Worm (Caenorhabditis elegans) whole organism, L1 larva: ENCODE results near the gene Y17D7C.6.

Experiments used
- egl-13 ChIP-seq: sonication (generic microtip); optimal IDR thresholded peaks from 2 replicates; lab custom pipeline; 2016; ENCODE audit warnings: missing genotype, missing genetic modification reagents, missing genetic modification characterization, missing compliant biosample characterization
- egl-27 ChIP-seq, 2 experiments: fragments of 150-350 bp in 1 of 2; sonication (generic microtip); optimal IDR thresholded peaks; 3 replicates each; lab custom pipeline; 2017 to 2018; ENCODE audit warnings: missing biosample characterization in 2 of 2, missing genetic modification characterization in 2 of 2, missing genetic modification reagents in 2 of 2
- ets-5 ChIP-seq: fragments of 200-800 bp; sonication (Bioruptor generic); IDR thresholded peaks from 2 replicates; pipeline ENCODE4 v1.3.6; 2022; ENCODE audit warnings: missing genetic modification characterization, missing compliant biosample characterization
- fkh-10 ChIP-seq: sonication (generic microtip); optimal IDR thresholded peaks from 2 replicates; lab custom pipeline; 2017; ENCODE audit warnings: missing biosample characterization, missing genetic modification reagents, missing genetic modification characterization
- lin-13 ChIP-seq: fragments of 150-350 bp; optimal IDR thresholded peaks from 2 replicates; lab custom pipeline; 2014; ENCODE audit warnings: missing biosample characterization, missing genetic modification reagents, missing genetic modification characterization
- lin-39 ChIP-seq: fragments of 150-350 bp; optimal IDR thresholded peaks from 2 replicates; lab custom pipeline; 2014; ENCODE audit warnings: missing biosample characterization, missing genetic modification reagents, missing genetic modification characterization
- nhr-90 ChIP-seq: sonication (generic microtip); optimal IDR thresholded peaks from 2 replicates; lab custom pipeline; 2016; ENCODE audit warnings: mild to moderate bottlenecking, missing genetic modification characterization, missing compliant biosample characterization; ENCODE audit not compliant: poor library complexity
- swsn-7 ChIP-seq: sonication (generic microtip); optimal IDR thresholded peaks from 2 replicates; lab custom pipeline; 2016; ENCODE audit warnings: missing genetic modification characterization, missing compliant biosample characterization
- unc-130 ChIP-seq: fragments of 150-350 bp; optimal IDR thresholded peaks from 2 replicates; lab custom pipeline; 2017; ENCODE audit warnings: missing biosample characterization, missing genetic modification characterization, inconsistent platforms
- zag-1 ChIP-seq: fragments of 150-350 bp; optimal IDR thresholded peaks from 2 replicates; lab custom pipeline; 2014; ENCODE audit warnings: missing biosample characterization, missing genetic modification characterization
- ztf-11 ChIP-seq, 2 experiments: sonication (generic microtip); optimal IDR thresholded peaks; 2 replicates each; lab custom pipeline; 2016 to 2017; ENCODE audit warnings: missing genetic modification characterization in 2 of 2, missing biosample characterization in 1 of 2, missing compliant biosample characterization in 1 of 2
- ztf-4 ChIP-seq: fragments of 150-350 bp; optimal IDR thresholded peaks from 2 replicates; lab custom pipeline; 2014; ENCODE audit warnings: missing biosample characterization, missing genetic modification characterization

DNA sequence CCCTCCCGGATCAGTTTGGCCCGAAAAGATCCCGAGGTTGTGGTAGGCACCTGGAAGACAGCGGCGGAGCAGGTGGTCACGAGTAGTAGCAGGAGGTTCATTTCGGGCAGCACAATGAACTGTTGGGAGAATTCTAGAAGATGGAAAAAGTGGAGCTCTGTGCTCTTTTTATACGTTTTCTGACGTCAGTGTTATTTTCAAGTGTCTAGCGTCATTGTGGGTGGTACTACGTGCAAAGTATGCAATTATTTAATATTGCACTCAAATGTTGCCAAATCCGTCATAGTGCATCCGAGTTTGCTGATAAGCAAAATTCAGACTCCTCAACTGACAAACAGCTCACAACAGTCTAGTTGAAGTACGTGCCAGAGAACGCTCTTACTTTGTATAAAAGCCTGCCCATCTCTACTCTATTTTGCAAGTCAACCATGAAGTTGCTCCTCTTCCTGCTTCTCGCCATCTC is 22.0 kb downstream of the Y17D7C.6 start, which contains the start of the genes asp-18 and scl-19:
- TF ChIP-seq ztf-11 (tag; optimal IDR thresholded peaks at IDR 0.05; lab: Kevin White, UChicago) (no peak), ztf-4 (tag; lab: Kevin White, UChicago) (no peak), ets-5 (GFP tag; lab: Robert Waterston, UW) (no peak), egl-13 (tag; lab: Kevin White, UChicago) (no peak), fkh-10 (GFP tag; lab: Kevin White, UChicago) (no peak), nhr-90 (no peak), unc-130 (tag; lab: Kevin White, UChicago) (no peak), lin-39 (tag; lab: Kevin White, UChicago) (no peak), egl-27 (tag; optimal IDR thresholded peaks at IDR 0.05; lab: Kevin White, UChicago) (no peak), zag-1 (no peak), swsn-7 (tag; lab: Kevin White, UChicago) (no peak), lin-13 (GFP tag; lab: Kevin White, UChicago) (no peak)
